Fruit fly (Drosophila melanogaster): ENCODE results near the gene CG4686.

dm6 chr3R:19816758-19817157 lies 47.5 kb upstream of the CG4686 start:
- TF ChIP-seq CG8478 (optimal IDR thresholded peaks at IDR 0.05): no peak
- TF ChIP-seq CTCF (optimal IDR thresholded peaks at IDR 0.05): no peak
